ENCODE assay signal across 1 worm cellular context in genomic region chrX:10377663-10378062, ce11.
TF ChIP-seq lines count a peak whose summit lies in the region.

No protein-coding gene starts in this region.

TF ChIP-seq in whole organism, L1 larva, 84 proteins besides CTCF, POLR2A, EP300 and RAD21 (continued from another document):
- TF ChIP-seq fos-1 (tag; optimal IDR thresholded peaks at IDR 0.05; lab: Kevin White, UChicago), result peak; percentile 87
- TF ChIP-seq dsc-1 (tag; optimal IDR thresholded peaks at IDR 0.05; lab: Kevin White, UChicago), result peak; percentile 92
